Fruit fly (Drosophila melanogaster) ovary, adult (tissue): ENCODE measurements around the gene hoe1.

ENCODE experiments used
- CG17801 ChIP-seq: fragments of 200-800 bp; optimal IDR thresholded peaks from 2 replicates; lab custom pipeline; 2019; ENCODE audit warnings: missing biosample characterization, mild to moderate bottlenecking, missing genetic modification characterization, moderate library complexity; ENCODE audit not compliant: partially characterized antibody

Gene hoe1

DNA sequence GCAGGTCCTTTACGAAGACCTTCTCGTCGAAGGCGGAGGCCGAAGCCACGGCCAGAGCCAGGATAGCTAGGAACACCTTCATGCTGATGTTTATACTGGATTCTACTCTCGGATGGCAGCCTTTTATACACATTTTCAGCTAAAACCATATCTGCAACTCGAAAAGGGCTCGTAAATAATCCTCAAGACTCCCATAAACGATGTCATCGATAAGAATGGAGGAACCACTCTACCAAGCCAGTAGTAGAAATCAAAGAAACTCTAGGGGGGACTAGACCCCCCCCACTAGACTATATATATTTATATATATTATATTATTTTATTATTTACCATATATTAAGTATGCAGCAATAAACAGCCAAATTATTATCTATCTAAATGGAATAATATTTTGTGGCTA is 18.5 kb upstream of the hoe1 start, which contains the start of gene Jon25Biii:
Gene Jon25Biii (minus strand): TSS at position 101 of the 400 bp plus-strand sequence.
- TF ChIP-seq CG17801 = no peak

- no peak for TF ChIP-seq CG17801
These were observed 17.4 kb upstream of the hoe1 start, which contains the start of gene jet for dm6 chr2L:4949453-4950045. Gene jet, minus strand, starts transcription at chr2L:4949784.

dm6 chr2L:4945300-4945699 is 13.1 kb upstream of the hoe1 start, which contains the start of the genes mRpL24 and betaggt-I:
Gene mRpL24, minus strand, starts transcription at chr2L:4945361.
Gene betaggt-I, plus strand, starts transcription at chr2L:4945579.
- TF ChIP-seq CG17801 = peak; percentile 98

- TF ChIP-seq CG17801 = no peak
These were observed 10.1 kb upstream of the hoe1 start, which contains the start of gene synr for dm6 chr2L:4942257-4942792. Gene synr, plus strand, starts transcription at chr2L:4942742.

DNA sequence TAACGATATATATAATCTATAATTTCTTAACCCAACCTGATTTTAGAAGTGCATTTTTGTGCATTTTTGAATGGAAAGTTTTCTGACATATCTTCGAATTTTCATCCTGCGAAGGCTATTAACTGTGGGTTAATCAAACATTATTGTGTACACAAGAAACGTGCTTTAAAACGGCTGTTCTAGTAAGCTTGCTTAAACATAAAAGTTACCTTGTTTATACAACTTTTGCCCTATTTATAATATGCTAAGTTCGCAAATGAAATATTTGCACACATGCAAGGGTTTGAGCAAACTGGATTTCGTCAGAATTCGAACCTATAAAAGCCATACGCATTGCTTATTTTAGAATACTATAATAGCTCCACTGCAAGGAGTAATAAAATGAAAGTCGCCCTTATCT is 4.9 kb upstream of the hoe1 start, which contains the start of gene Sgs1:
Gene Sgs1 (plus strand): TSS at position 350 of the 400 bp plus-strand sequence.
- TF ChIP-seq CG17801 = no peak

DNA sequence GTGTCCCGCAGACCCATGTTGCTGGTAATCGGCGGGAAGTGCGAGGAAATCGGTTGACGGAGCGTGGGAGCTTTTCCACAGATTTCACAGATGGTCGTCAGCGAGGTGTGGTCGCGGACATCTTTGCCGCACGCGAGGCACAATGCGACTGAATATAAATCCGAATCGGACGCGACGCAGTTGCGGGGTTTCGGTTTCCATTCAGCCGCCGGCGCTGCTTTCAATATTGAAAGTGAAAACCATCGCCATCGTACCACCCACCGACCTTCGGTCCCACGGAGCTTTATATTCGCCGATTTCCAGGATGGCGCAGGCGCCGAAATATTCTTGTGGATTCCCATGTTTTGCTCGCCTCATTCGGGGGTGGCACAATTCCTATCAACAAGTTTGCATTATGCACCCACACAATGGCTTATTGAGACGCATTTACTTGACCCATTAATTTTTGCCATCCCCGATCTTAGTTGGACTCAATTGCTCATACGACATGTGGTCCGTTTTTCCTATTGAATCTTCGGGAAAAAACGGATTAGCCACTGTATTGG is 4.2 kb upstream of the hoe1 start, which contains the start of gene hoe2:
Gene hoe2 (minus strand): TSS at position 126 of the 545 bp plus-strand sequence.
- no peak for TF ChIP-seq CG17801

DNA sequence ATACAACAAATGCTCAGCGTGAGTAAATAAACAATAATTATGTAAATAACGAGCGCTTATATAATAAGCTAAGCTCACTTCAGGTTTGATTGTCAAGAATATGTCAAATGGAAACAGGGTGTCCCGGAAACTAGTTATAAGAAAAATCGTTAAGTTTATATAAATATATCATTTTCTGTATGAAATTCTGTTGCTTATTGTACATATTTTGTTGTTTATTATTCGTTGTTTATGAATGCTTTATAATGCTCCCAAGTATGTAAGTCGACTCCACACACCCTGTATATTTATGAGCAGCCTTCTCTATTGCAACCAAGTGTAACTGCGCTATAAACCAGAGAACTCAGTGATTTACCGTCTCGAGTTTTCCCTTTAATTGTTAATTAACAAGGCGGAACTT is 1.6 kb downstream of the hoe1 start:
- TF ChIP-seq CG17801 = no peak

DNA sequence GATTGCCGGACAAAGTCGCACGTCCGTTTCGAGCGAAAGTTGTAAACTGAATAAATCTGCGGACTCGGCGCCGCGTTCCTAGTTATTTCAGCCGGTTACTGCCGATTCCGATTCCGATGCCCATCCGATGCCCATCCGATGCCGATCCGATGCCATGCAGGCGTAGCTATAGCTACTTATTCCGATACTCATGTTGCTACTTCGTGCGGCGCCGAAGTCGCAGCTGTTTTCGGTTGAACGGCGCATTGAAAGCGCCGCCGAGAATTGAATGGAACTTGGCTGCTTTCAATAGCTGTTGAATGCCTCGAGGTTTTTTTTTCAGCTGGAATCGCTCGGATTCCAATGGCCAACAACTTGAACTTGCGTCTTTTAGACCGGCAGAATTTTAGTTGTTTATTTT is 3.8 kb downstream of the hoe1 start:
- TF ChIP-seq CG17801 = no peak

DNA sequence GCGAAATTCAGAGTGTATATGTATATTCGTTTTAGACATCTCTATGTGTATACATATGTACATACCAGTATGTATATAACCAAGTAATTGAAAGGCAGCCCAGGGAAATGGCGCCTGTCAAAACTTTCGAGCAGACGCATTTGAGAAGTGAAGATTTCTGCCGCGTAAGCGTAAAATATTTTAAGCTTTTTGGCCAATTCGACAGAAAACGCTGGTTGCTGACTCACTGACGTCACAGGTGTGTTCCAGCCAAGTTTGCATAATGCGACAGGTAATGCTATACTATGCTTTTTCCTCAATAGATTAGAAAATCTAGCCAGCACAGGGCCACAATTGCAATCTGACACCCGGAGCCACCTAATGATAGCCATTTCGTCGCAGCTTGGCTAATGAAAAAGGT is 15.4 kb downstream of the hoe1 start:
- TF ChIP-seq CG17801 = no peak

dm6 chr2L:4915715-4916153 is 16.4 kb downstream of the hoe1 start:
- peak; percentile 99 for TF ChIP-seq CG17801

- TF ChIP-seq CG17801 = peak; percentile 79
These were observed 24.2 kb downstream of the hoe1 start for dm6 chr2L:4907986-4908385.

dm6 chr2L:4906546-4907250 is 25.5 kb downstream of the hoe1 start, which contains the start of gene snsl:
Gene snsl, minus strand, starts transcription at chr2L:4906762.
- TF ChIP-seq CG17801 = peak; percentile 64

DNA sequence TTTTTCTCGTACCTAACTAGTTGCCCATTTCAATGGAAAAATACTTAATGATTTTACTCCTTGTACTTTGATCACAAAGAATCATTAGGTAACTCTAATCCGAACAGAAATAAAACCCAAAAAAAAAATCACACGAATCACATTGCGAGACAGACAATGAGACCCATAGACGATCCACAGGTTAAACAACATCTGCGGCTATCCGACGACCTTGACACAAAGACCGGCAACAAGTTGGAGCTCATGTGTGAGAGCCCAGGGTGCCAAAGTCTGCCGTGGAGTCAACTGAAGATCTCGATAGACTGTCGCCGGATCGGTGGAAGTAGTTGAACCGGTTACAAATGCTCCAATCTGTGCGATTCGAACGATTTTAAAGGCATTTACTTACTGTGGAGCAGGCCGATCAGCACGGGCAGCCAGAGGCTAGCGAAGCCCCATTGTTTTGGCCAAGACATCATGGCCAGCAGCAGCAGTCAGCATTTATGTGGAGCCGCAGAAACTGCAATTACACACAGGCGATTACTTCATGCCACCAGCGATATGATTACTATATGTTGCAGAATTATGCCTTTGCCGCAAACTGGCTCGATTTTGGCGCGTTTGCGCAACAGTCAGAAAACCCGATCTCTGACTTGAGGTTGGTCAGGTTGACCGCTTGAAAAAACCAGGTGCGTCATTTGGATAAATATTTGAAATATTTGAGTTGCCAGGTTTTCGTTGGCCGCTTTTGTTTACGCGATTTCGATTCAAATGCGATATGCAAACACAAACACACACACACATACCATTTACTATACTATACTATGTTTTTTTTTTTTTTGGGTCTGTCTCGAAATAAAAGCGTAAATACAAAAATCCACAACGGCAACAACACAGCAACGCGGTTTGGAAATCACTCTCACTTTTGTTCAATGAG is 26.6 kb downstream of the hoe1 start:
- no peak for TF ChIP-seq CG17801

DNA sequence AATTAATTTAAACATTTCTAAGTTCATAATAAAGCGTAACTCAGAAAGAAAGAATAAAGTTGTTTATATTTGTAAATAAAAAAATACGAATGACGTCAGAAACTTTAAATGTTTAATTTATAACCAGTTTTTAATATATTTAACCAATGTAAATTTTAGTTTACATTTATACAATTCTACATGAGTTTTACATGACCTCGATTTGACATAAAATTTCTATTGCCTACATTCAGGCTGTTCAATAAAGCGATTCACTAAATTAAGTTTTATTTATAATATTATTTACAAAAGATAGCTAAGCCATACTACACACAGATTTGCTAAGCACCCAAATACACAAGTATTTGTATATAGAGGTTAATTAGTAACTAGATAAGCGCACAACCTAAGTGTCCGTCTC is 28.3 kb downstream of the hoe1 start:
- TF ChIP-seq CG17801 = no peak

- TF ChIP-seq CG17801 = no peak
These were observed 32.3 kb downstream of the hoe1 start for dm6 chr2L:4899599-4900559.
